Fruit fly (Drosophila melanogaster) whole organism, embryonic: Measurements from ENCODE around the gene CG10492.

ENCODE experiments used
- Adf1 ChIP-seq: fragments of 200-800 bp; sonication (Bioruptor generic); IDR thresholded peaks from 2 replicates; pipeline ENCODE4 v1.3.6; 2022; ENCODE audit warnings: missing biosample characterization, missing genetic modification characterization
- Aef1 ChIP-seq: fragments of 200-800 bp; sonication (Bioruptor generic); IDR thresholded peaks from 3 replicates; pipeline ENCODE4 v1.3.6; 2022; ENCODE audit warnings: missing biosample characterization, missing genetic modification characterization
- CG10267 ChIP-seq: fragments of 200-800 bp; sonication (Bioruptor generic); optimal IDR thresholded peaks from 2 replicates; lab custom pipeline; 2018; ENCODE audit warnings: missing biosample characterization, mild to moderate bottlenecking, missing genetic modification characterization, moderate library complexity
- CG11560 ChIP-seq: fragments of 200-800 bp; sonication (Bioruptor generic); IDR thresholded peaks from 3 replicates; pipeline ENCODE4 v1.3.6; 2022; ENCODE audit warnings: missing biosample characterization, missing genetic modification characterization
- CG15514 ChIP-seq: fragments of 200-800 bp; sonication (Bioruptor generic); optimal IDR thresholded peaks from 3 replicates; lab custom pipeline; 2017; ENCODE audit warnings: missing biosample characterization, missing genetic modification characterization, mild to moderate bottlenecking, moderate library complexity, missing genetic modification reagents
- CG16813 ChIP-seq: fragments of 200-800 bp; sonication (Bioruptor generic); IDR thresholded peaks from 3 replicates; pipeline ENCODE4 v1.3.6; 2022; ENCODE audit warnings: missing biosample characterization, missing genetic modification characterization; ENCODE audit not compliant: partially characterized antibody
- CG17802 ChIP-seq: fragments of 200-800 bp; sonication (Bioruptor generic); optimal IDR thresholded peaks from 2 replicates; lab custom pipeline; 2018; ENCODE audit warnings: missing biosample characterization, mild to moderate bottlenecking, missing genetic modification characterization, moderate library complexity
- CG1832 ChIP-seq: fragments of 200-800 bp; sonication (Bioruptor generic); optimal IDR thresholded peaks from 2 replicates; lab custom pipeline; 2017; ENCODE audit warnings: missing biosample characterization, mild to moderate bottlenecking, missing genetic modification characterization, inconsistent platforms
- CG2129 ChIP-seq: fragments of 200-800 bp; sonication (Bioruptor generic); IDR thresholded peaks from 2 replicates; pipeline ENCODE4 v1.3.6; 2022; ENCODE audit warnings: missing biosample characterization, missing genetic modification characterization; ENCODE audit not compliant: partially characterized antibody
- CG2889 ChIP-seq: fragments of 200-800 bp; sonication (Bioruptor generic); IDR thresholded peaks from 3 replicates; pipeline ENCODE4 v1.3.6; 2022; ENCODE audit warnings: missing biosample characterization, missing genetic modification characterization
- CG30020 ChIP-seq: fragments of 200-800 bp; optimal IDR thresholded peaks from 2 replicates; lab custom pipeline; 2019; ENCODE audit warnings: missing biosample characterization, mild to moderate bottlenecking, missing genetic modification characterization, moderate library complexity
- CG31441 ChIP-seq: fragments of 200-800 bp; sonication (Bioruptor generic); IDR thresholded peaks from 2 replicates; pipeline ENCODE4 v1.3.6; 2022; ENCODE audit warnings: missing biosample characterization, missing genetic modification characterization
- CG33557 ChIP-seq: fragments of 200-800 bp; sonication (Bioruptor generic); optimal IDR thresholded peaks from 2 replicates; lab custom pipeline; 2019; ENCODE audit warnings: missing biosample characterization, mild to moderate bottlenecking, missing genetic modification characterization, moderate library complexity
- CG34422 ChIP-seq: fragments of 200-800 bp; sonication (Bioruptor generic); IDR thresholded peaks from 3 replicates; pipeline ENCODE4 v1.3.6; 2022; ENCODE audit warnings: missing biosample characterization, missing genetic modification characterization
- CG3995 ChIP-seq: fragments of 200-800 bp; sonication (Bioruptor generic); optimal IDR thresholded peaks from 3 replicates; lab custom pipeline; 2016; ENCODE audit warnings: missing biosample characterization, missing genetic modification characterization
- CG6791 ChIP-seq: fragments of 200-800 bp; sonication (Bioruptor generic); IDR thresholded peaks from 3 replicates; pipeline ENCODE4 v1.3.6; 2022; ENCODE audit warnings: missing biosample characterization, missing genetic modification characterization; ENCODE audit not compliant: partially characterized antibody
- CG7745 ChIP-seq: fragments of 200-800 bp; sonication (Bioruptor generic); optimal IDR thresholded peaks from 2 replicates; lab custom pipeline; 2018; ENCODE audit warnings: missing biosample characterization, mild to moderate bottlenecking, missing genetic modification characterization, moderate library complexity
- CG8089 ChIP-seq: fragments of 200-800 bp; sonication (Bioruptor generic); optimal IDR thresholded peaks from 3 replicates; lab custom pipeline; 2016; ENCODE audit warnings: missing biosample characterization, missing genetic modification characterization
- CG8944 ChIP-seq: fragments of 200-800 bp; sonication (Bioruptor generic); optimal IDR thresholded peaks from 3 replicates; lab custom pipeline; 2016; ENCODE audit warnings: missing biosample characterization, missing genetic modification characterization
- CG9727 ChIP-seq: fragments of 200-800 bp; sonication (Bioruptor generic); optimal IDR thresholded peaks from 3 replicates; lab custom pipeline; 2017; ENCODE audit warnings: missing biosample characterization, mild to moderate bottlenecking, missing genetic modification characterization
- CTCF ChIP-seq: fragments of 200-800 bp; sonication (Bioruptor generic); optimal IDR thresholded peaks from 2 replicates; lab custom pipeline; 2017; ENCODE audit warnings: missing biosample characterization, mild to moderate bottlenecking, missing genetic modification characterization, moderate library complexity
- D19A ChIP-seq: fragments of 200-800 bp; optimal IDR thresholded peaks from 3 replicates; lab custom pipeline; 2019; ENCODE audit warnings: missing biosample characterization, mild to moderate bottlenecking, missing genetic modification characterization, moderate library complexity
- D19B ChIP-seq: fragments of 200-800 bp; sonication (Bioruptor generic); optimal IDR thresholded peaks from 2 replicates; lab custom pipeline; 2017; ENCODE audit warnings: missing biosample characterization, mild to moderate bottlenecking, missing genetic modification characterization
- Dfd ChIP-seq, 2 experiments: fragments of >200 bp; optimal IDR thresholded peaks; 2 replicates each; lab custom pipeline; 2017; ENCODE audit warnings: missing biosample characterization in 2 of 2, missing genetic modification characterization in 2 of 2
- Dref ChIP-seq: fragments of 200-800 bp; sonication (Bioruptor generic); IDR thresholded peaks from 2 replicates; pipeline ENCODE4 v1.3.6; 2022; ENCODE audit warnings: missing biosample characterization, missing genetic modification characterization
- Elba2 ChIP-seq: fragments of 200-800 bp; sonication (Bioruptor generic); optimal IDR thresholded peaks from 3 replicates; lab custom pipeline; 2016; ENCODE audit warnings: missing biosample characterization, missing genetic modification characterization
- HLH54F ChIP-seq: fragments of 200-800 bp; sonication (Bioruptor generic); optimal IDR thresholded peaks from 3 replicates; lab custom pipeline; 2016; ENCODE audit warnings: missing biosample characterization, missing genetic modification characterization
- Kr ChIP-seq: fragments of 200-800 bp; sonication (Bioruptor generic); optimal IDR thresholded peaks from 2 replicates; lab custom pipeline; 2017; ENCODE audit warnings: missing biosample characterization, mild to moderate bottlenecking, missing genetic modification characterization
- MBD-R2 ChIP-seq: fragments of 200-800 bp; sonication (Bioruptor generic); IDR thresholded peaks from 2 replicates; pipeline ENCODE4 v1.3.6; 2022; ENCODE audit warnings: missing biosample characterization, missing genetic modification characterization
- Meics ChIP-seq: fragments of 200-800 bp; sonication (Bioruptor generic); optimal IDR thresholded peaks from 2 replicates; lab custom pipeline; 2017; ENCODE audit warnings: missing biosample characterization, mild to moderate bottlenecking, missing genetic modification characterization
- amos ChIP-seq: fragments of 200-800 bp; sonication (Bioruptor generic); IDR thresholded peaks from 2 replicates; pipeline ENCODE4 v1.3.6; 2022; ENCODE audit warnings: missing biosample characterization, missing genetic modification characterization; ENCODE audit not compliant: partially characterized antibody
- ase ChIP-seq: fragments of 200-800 bp; sonication (Bioruptor generic); IDR thresholded peaks from 3 replicates; pipeline ENCODE4 v1.3.6; 2022; ENCODE audit warnings: missing biosample characterization, missing genetic modification characterization
- ato ChIP-seq: fragments of 200-800 bp; sonication (Bioruptor generic); IDR thresholded peaks from 2 replicates; pipeline ENCODE4 v1.3.6; 2022; ENCODE audit warnings: missing biosample characterization, missing genetic modification characterization; ENCODE audit not compliant: partially characterized antibody
- bigmax ChIP-seq: fragments of 200-800 bp; sonication (Bioruptor generic); optimal IDR thresholded peaks from 2 replicates; lab custom pipeline; 2018; ENCODE audit warnings: missing biosample characterization, mild to moderate bottlenecking, missing genetic modification characterization
- crp ChIP-seq, 2 experiments: fragments of 200-800 bp; sonication (Bioruptor generic); optimal IDR thresholded peaks; 2 replicates in 1 of 2; 3 replicates in 1 of 2; lab custom pipeline; 2017; ENCODE audit warnings: missing biosample characterization in 2 of 2, missing genetic modification characterization in 2 of 2, mild to moderate bottlenecking in 1 of 2, moderate library complexity in 1 of 2
- exex ChIP-seq: fragments of 200-800 bp; sonication (Bioruptor generic); optimal IDR thresholded peaks from 4 replicates; lab custom pipeline; 2018; ENCODE audit warnings: missing biosample characterization, mild to moderate bottlenecking, missing genetic modification characterization, moderate library complexity
- insv ChIP-seq, 2 experiments: fragments of 200-800 bp; sonication (Bioruptor generic); optimal IDR thresholded peaks; 3 replicates each; lab custom pipeline; 2016 to 2018; ENCODE audit warnings: missing biosample characterization in 2 of 2, missing genetic modification characterization in 2 of 2
- inv ChIP-seq: fragments of 200-800 bp; sonication (Bioruptor generic); IDR thresholded peaks from 2 replicates; pipeline ENCODE4 v1.3.6; 2022; ENCODE audit warnings: missing biosample characterization, missing genetic modification characterization; ENCODE audit not compliant: partially characterized antibody
- ken ChIP-seq: fragments of 200-800 bp; sonication (Bioruptor generic); IDR thresholded peaks from 3 replicates; pipeline ENCODE4 v1.3.6; 2022; ENCODE audit warnings: missing biosample characterization, missing genetic modification characterization
- maf-S ChIP-seq: fragments of 200-800 bp; sonication (Bioruptor generic); optimal IDR thresholded peaks from 2 replicates; lab custom pipeline; 2016; ENCODE audit warnings: missing biosample characterization, missing genetic modification characterization
- pb ChIP-seq: fragments of 200-800 bp; sonication (Bioruptor generic); optimal IDR thresholded peaks from 3 replicates; lab custom pipeline; 2016; ENCODE audit warnings: missing biosample characterization, missing genetic modification characterization
- pho ChIP-seq: fragments of 200-800 bp; sonication (Bioruptor generic); optimal IDR thresholded peaks from 2 replicates; lab custom pipeline; 2016; ENCODE audit warnings: missing biosample characterization, missing genetic modification characterization
- pita ChIP-seq: fragments of 200-800 bp; sonication (Bioruptor generic); optimal IDR thresholded peaks from 2 replicates; lab custom pipeline; 2017; ENCODE audit warnings: missing biosample characterization, mild to moderate bottlenecking, missing genetic modification characterization
- prd ChIP-seq, 3 experiments: fragments of >200 bp in 2 of 3; fragments of 200-800 bp in 1 of 3; sonication (Bioruptor generic) in 1 of 3; optimal IDR thresholded peaks in 2 of 3; IDR thresholded peaks in 1 of 3; 2 replicates in 2 of 3; 3 replicates in 1 of 3; pipeline versions ENCODE4 v1.3.6 to Lab custom; 2017 to 2022; ENCODE audit warnings: missing biosample characterization in 1 of 3, missing genetic modification characterization in 1 of 3
- pzg ChIP-seq: fragments of 200-800 bp; sonication (Bioruptor generic); optimal IDR thresholded peaks from 3 replicates; lab custom pipeline; 2018; ENCODE audit warnings: missing biosample characterization, mild to moderate bottlenecking, missing genetic modification characterization, moderate library complexity
- schlank ChIP-seq: fragments of 200-800 bp; sonication (Bioruptor generic); optimal IDR thresholded peaks from 2 replicates; lab custom pipeline; 2018; ENCODE audit warnings: missing biosample characterization, mild to moderate bottlenecking, missing genetic modification characterization
- sens ChIP-seq: fragments of 200-800 bp; sonication (Bioruptor generic); peaks from one replicate; lab custom pipeline; 2016; ENCODE audit warnings: missing biosample characterization, missing genetic modification characterization
- sr ChIP-seq: fragments of 200-800 bp; sonication (Bioruptor generic); IDR thresholded peaks from 3 replicates; pipeline ENCODE4 v1.3.6; 2022; ENCODE audit warnings: missing biosample characterization, missing genetic modification characterization
- tin ChIP-seq: fragments of 200-800 bp; sonication (Bioruptor generic); optimal IDR thresholded peaks from 3 replicates; lab custom pipeline; 2016; ENCODE audit warnings: missing biosample characterization, missing genetic modification characterization
- tup ChIP-seq: fragments of 200-800 bp; sonication (Bioruptor generic); optimal IDR thresholded peaks from 2 replicates; lab custom pipeline; 2016; ENCODE audit warnings: missing biosample characterization, mild to moderate bottlenecking, missing genetic modification characterization, moderate library complexity
- zfh2 ChIP-seq: fragments of 200-800 bp; sonication (Bioruptor generic); optimal IDR thresholded peaks from 2 replicates; lab custom pipeline; 2016; ENCODE audit warnings: missing biosample characterization, missing genetic modification characterization

CG10492 gene

dm6 chr2L:19041590-19041989, 12.3 kb upstream of the CG10492 start, which contains the start of gene Catsup (continued):
- 0 out of 2 replicates have a peak, but pooled peaks have one; percentile 18 for TF ChIP-seq ato (GFP tag; lab: Robert Waterston, UW)
- TF ChIP-seq Dref: peak; percentile 69
- TF ChIP-seq D19B (GFP tag; lab: Kevin White, UChicago): no peak
- no peak for TF ChIP-seq Adf1
- no peak for TF ChIP-seq CG31441 (GFP tag; lab: Robert Waterston, UW)
- no peak for TF ChIP-seq zfh2 (GFP tag; lab: Kevin White, UChicago)
- TF ChIP-seq maf-S (GFP tag; lab: Kevin White, UChicago): no peak
- TF ChIP-seq amos (GFP tag; lab: Robert Waterston, UW): peak; percentile 59
- no peak for TF ChIP-seq bigmax (GFP tag; lab: Kevin White, UChicago)
- TF ChIP-seq CG33557: no peak
- TF ChIP-seq Aef1 (GFP tag; lab: Robert Waterston, UW): no peak
- TF ChIP-seq CG17802: no peak
- TF ChIP-seq HLH54F: no peak
- TF ChIP-seq Kr: no peak
- no peak for TF ChIP-seq prd (optimal IDR thresholded peaks at IDR 0.05; lab: Kevin White, UChicago)
- TF ChIP-seq prd (GFP tag; IDR thresholded peaks at IDR 0.05; lab: Robert Waterston, UW): no peak
- peak; percentile 76 for TF ChIP-seq CG6791 (GFP tag; lab: Robert Waterston, UW)
- TF ChIP-seq CG2129: no peak; the same call in 1 of the 2 replicates
- peak; percentile 71 for TF ChIP-seq MBD-R2 (GFP tag; lab: Robert Waterston, UW)
- peak; percentile 29 for TF ChIP-seq pzg (GFP tag; lab: Kevin White, UChicago)
- peak; percentile 18 for TF ChIP-seq CG15514 (GFP tag; lab: Kevin White, UChicago)
- no peak for TF ChIP-seq CTCF (GFP tag; lab: Kevin White, UChicago)
- TF ChIP-seq Elba2 (GFP tag; lab: Kevin White, UChicago): no peak
- TF ChIP-seq pita (GFP tag; lab: Kevin White, UChicago): no peak
- TF ChIP-seq CG9727: no peak
- TF ChIP-seq CG8089 (GFP tag; lab: Kevin White, UChicago): no peak
- TF ChIP-seq CG34422 (GFP tag; lab: Robert Waterston, UW): no peak
- peak; percentile 78 for TF ChIP-seq CG30020
- no peak for TF ChIP-seq CG2889 (GFP tag; lab: Robert Waterston, UW)
- no peak for TF ChIP-seq Meics
- TF ChIP-seq CG7745 (tag; lab: Kevin White, UChicago): no peak
- TF ChIP-seq CG1832 (GFP tag; lab: Kevin White, UChicago): no peak
- TF ChIP-seq tin: no peak
- TF ChIP-seq ken (GFP tag; lab: Robert Waterston, UW): no peak
- no peak for TF ChIP-seq pb
- no peak for TF ChIP-seq sr (GFP tag; lab: Robert Waterston, UW)
- no peak for TF ChIP-seq CG8944 (GFP tag; lab: Kevin White, UChicago)
- no peak for TF ChIP-seq crp (GFP tag; optimal IDR thresholded peaks at IDR 0.05; lab: Kevin White, UChicago)
- peak; percentile 72 for TF ChIP-seq sens (GFP tag; lab: Kevin White, UChicago)
- TF ChIP-seq CG3995 (GFP tag; lab: Kevin White, UChicago): no peak
- peak; percentile 33 for TF ChIP-seq CG10267
- TF ChIP-seq Dfd (GFP tag; optimal IDR thresholded peaks at IDR 0.05; lab: Kevin White, UChicago): no peak
- TF ChIP-seq inv (GFP tag; lab: Robert Waterston, UW): peak; percentile 61
- TF ChIP-seq schlank (tag; lab: Kevin White, UChicago): no peak
- no peak for TF ChIP-seq insv (GFP tag; optimal IDR thresholded peaks at IDR 0.05; lab: Kevin White, UChicago)
- TF ChIP-seq pho (GFP tag; lab: Kevin White, UChicago): no peak
- TF ChIP-seq ase (GFP tag; lab: Robert Waterston, UW): no peak
- no peak for TF ChIP-seq CG11560 (tag; lab: Robert Waterston, UW)
- TF ChIP-seq exex (tag; lab: Kevin White, UChicago): no peak
- peak; percentile 63; the same call in 2 of the 3 replicates for TF ChIP-seq CG16813 (GFP tag; lab: Robert Waterston, UW)
- TF ChIP-seq D19A (tag; lab: Kevin White, UChicago): no peak
- no peak for TF ChIP-seq tup (GFP tag; lab: Kevin White, UChicago)
